Worm (Caenorhabditis elegans): ENCODE measurements around the gene T22F3.2.

ce11 chrV:3583622-3584021 is 2.8 kb upstream of the T22F3.2 start:
- TF ChIP-seq ama-1 (optimal IDR thresholded peaks at IDR 0.05) (no peak), flt-1 (GFP tag; IDR thresholded peaks at IDR 0.05) (no peak), sea-1 (GFP tag; conservative IDR thresholded peaks at IDR 0.05) (no peak), ceh-13 (GFP tag; optimal IDR thresholded peaks at IDR 0.05) (no peak), aly-1 (tag; optimal IDR thresholded peaks at IDR 0.05) (no peak), B0310.2 (tag; optimal IDR thresholded peaks at IDR 0.05) (no peak), hmbx-1 (tag; optimal IDR thresholded peaks at IDR 0.05) (no peak), ets-7 (tag; optimal IDR thresholded peaks at IDR 0.05) (no peak), tbx-11 (GFP tag; IDR thresholded peaks at IDR 0.05) (no peak), hnd-1 (tag; optimal IDR thresholded peaks at IDR 0.05) (no peak), scrt-1 (GFP tag; IDR thresholded peaks at IDR 0.05) (no peak), hmg-4 (GFP tag; optimal IDR thresholded peaks at IDR 0.05) (no peak), tbx-37 (GFP tag; conservative IDR thresholded peaks at IDR 0.05) (no peak), tra-4 (tag; optimal IDR thresholded peaks at IDR 0.05) (no peak)
